Fruit fly (Drosophila melanogaster) whole organism, embryonic: ENCODE data around the gene CG15629.

Experiments
- Abd-B ChIP-seq: fragments of 200-800 bp; sonication (Bioruptor generic); optimal IDR thresholded peaks from 2 replicates; lab custom pipeline; 2018; ENCODE audit warnings: missing biosample characterization, mild to moderate bottlenecking, missing genetic modification characterization, moderate library complexity
- Adf1 ChIP-seq: fragments of 200-800 bp; sonication (Bioruptor generic); IDR thresholded peaks from 2 replicates; pipeline ENCODE4 v1.3.6; 2022; ENCODE audit warnings: missing biosample characterization, missing genetic modification characterization
- Awh ChIP-seq: fragments of 200-800 bp; sonication (Bioruptor generic); IDR thresholded peaks from 2 replicates; pipeline ENCODE4, ENCODE4 v1.3.6; 2022; ENCODE audit warnings: missing biosample characterization, missing genetic modification characterization
- B-H1 ChIP-seq: fragments of 200-800 bp; sonication (Bioruptor generic); IDR thresholded peaks from 3 replicates; pipeline ENCODE4 v1.3.6; 2022; ENCODE audit warnings: missing biosample characterization, missing genetic modification characterization
- C15 ChIP-seq: fragments of 200-800 bp; sonication (Bioruptor generic); IDR thresholded peaks from 3 replicates; pipeline ENCODE4 v1.3.6; 2022; ENCODE audit warnings: missing biosample characterization, missing genetic modification characterization
- CG10147 ChIP-seq: fragments of 200-800 bp; sonication (Bioruptor generic); optimal IDR thresholded peaks from 2 replicates; lab custom pipeline; 2019; ENCODE audit warnings: missing biosample characterization, mild to moderate bottlenecking, missing genetic modification characterization, moderate library complexity
- CG10209 ChIP-seq: fragments of 200-800 bp; sonication (Bioruptor generic); optimal IDR thresholded peaks from 3 replicates; lab custom pipeline; 2017; ENCODE audit warnings: missing biosample characterization, mild to moderate bottlenecking, missing genetic modification characterization, missing genetic modification reagents
- CG11456 ChIP-seq: fragments of 200-800 bp; sonication (Bioruptor generic); IDR thresholded peaks from 3 replicates; pipeline ENCODE4 v1.3.6; 2022; ENCODE audit warnings: missing biosample characterization, missing genetic modification characterization
- CG11560 ChIP-seq: fragments of 200-800 bp; sonication (Bioruptor generic); IDR thresholded peaks from 3 replicates; pipeline ENCODE4 v1.3.6; 2022; ENCODE audit warnings: missing biosample characterization, missing genetic modification characterization
- CG12236 ChIP-seq: fragments of 200-800 bp; sonication (Bioruptor generic); optimal IDR thresholded peaks from 2 replicates; lab custom pipeline; 2016; ENCODE audit warnings: missing biosample characterization, missing genetic modification characterization
- CG12299 ChIP-seq: fragments of 200-800 bp; sonication (Bioruptor generic); optimal IDR thresholded peaks from 2 replicates; lab custom pipeline; 2018; ENCODE audit warnings: missing biosample characterization, mild to moderate bottlenecking, missing genetic modification characterization
- CG13424 ChIP-seq: fragments of 200-800 bp; sonication (Bioruptor generic); optimal IDR thresholded peaks from 2 replicates; lab custom pipeline; 2019; ENCODE audit warnings: missing biosample characterization, mild to moderate bottlenecking, missing genetic modification characterization, moderate library complexity
- CG14014 ChIP-seq: fragments of 200-800 bp; sonication (Bioruptor generic); IDR thresholded peaks from 2 replicates; pipeline ENCODE4 v1.3.6; 2022; ENCODE audit warnings: missing biosample characterization, missing genetic modification characterization
- CG14441 ChIP-seq: fragments of 200-800 bp; sonication (Bioruptor generic); IDR thresholded peaks from 2 replicates; pipeline ENCODE4 v1.3.6; 2022; ENCODE audit warnings: missing biosample characterization, missing genetic modification characterization
- CG15601 ChIP-seq: fragments of 200-800 bp; sonication (Bioruptor generic); optimal IDR thresholded peaks from 3 replicates; lab custom pipeline; 2019; ENCODE audit warnings: missing biosample characterization, mild to moderate bottlenecking, missing genetic modification characterization, moderate library complexity
- CG16815 ChIP-seq: fragments of 200-800 bp; sonication (Bioruptor generic); optimal IDR thresholded peaks from 3 replicates; lab custom pipeline; 2017; ENCODE audit warnings: missing biosample characterization, mild to moderate bottlenecking, missing genetic modification characterization
- CG17385 ChIP-seq: fragments of 200-800 bp; sonication (Bioruptor generic); optimal IDR thresholded peaks from 3 replicates; lab custom pipeline; 2018; ENCODE audit warnings: missing biosample characterization, mild to moderate bottlenecking, missing genetic modification characterization
- CG2120 ChIP-seq: fragments of 200-800 bp; sonication (Bioruptor generic); optimal IDR thresholded peaks from 3 replicates; lab custom pipeline; 2016; ENCODE audit warnings: missing biosample characterization, missing genetic modification characterization
- CG2129 ChIP-seq: fragments of 200-800 bp; sonication (Bioruptor generic); IDR thresholded peaks from 2 replicates; pipeline ENCODE4 v1.3.6; 2022; ENCODE audit warnings: missing biosample characterization, missing genetic modification characterization; ENCODE audit not compliant: partially characterized antibody
- CG31224 ChIP-seq: fragments of 200-800 bp; sonication (Bioruptor generic); IDR thresholded peaks from 2 replicates; pipeline ENCODE4 v1.3.6; 2022; ENCODE audit warnings: missing biosample characterization, missing genetic modification characterization
- CG31365 ChIP-seq: fragments of 200-800 bp; sonication (Bioruptor generic); optimal IDR thresholded peaks from 2 replicates; lab custom pipeline; 2018; ENCODE audit warnings: missing biosample characterization, mild to moderate bottlenecking, missing genetic modification characterization
- CG34224 ChIP-seq: fragments of 200-800 bp; sonication (Bioruptor generic); IDR thresholded peaks from 3 replicates; pipeline ENCODE4 v1.3.6; 2022; ENCODE audit warnings: missing biosample characterization, missing genetic modification characterization; ENCODE audit not compliant: partially characterized antibody
- CG4360 ChIP-seq: fragments of 200-800 bp; sonication (Bioruptor generic); IDR thresholded peaks from 2 replicates; pipeline ENCODE4 v1.3.6; 2022; ENCODE audit warnings: missing biosample characterization, missing genetic modification characterization
- CG4404 ChIP-seq: fragments of 200-800 bp; sonication (Bioruptor generic); IDR thresholded peaks from 2 replicates; pipeline ENCODE4 v1.3.6; 2022; ENCODE audit warnings: missing biosample characterization, missing genetic modification characterization
- CG4617 ChIP-seq: fragments of 200-800 bp; sonication (Bioruptor generic); optimal IDR thresholded peaks from 3 replicates; lab custom pipeline; 2016; ENCODE audit warnings: missing biosample characterization, missing genetic modification characterization, borderline replicate concordance
- CG4854 ChIP-seq: fragments of 200-800 bp; sonication (Bioruptor generic); optimal IDR thresholded peaks from 2 replicates; lab custom pipeline; 2016; ENCODE audit warnings: missing biosample characterization, missing genetic modification characterization, inconsistent platforms
- CG6175 ChIP-seq: fragments of 200-800 bp; sonication (Bioruptor generic); IDR thresholded peaks from 3 replicates; pipeline ENCODE4 v1.3.6; 2022; ENCODE audit warnings: missing biosample characterization, missing genetic modification characterization
- CG6854 ChIP-seq: fragments of 200-800 bp; sonication (Bioruptor generic); optimal IDR thresholded peaks from 3 replicates; lab custom pipeline; 2017; ENCODE audit warnings: missing biosample characterization, mild to moderate bottlenecking, missing genetic modification characterization
- CG8388 ChIP-seq: fragments of 200-800 bp; sonication (Bioruptor generic); optimal IDR thresholded peaks from 2 replicates; lab custom pipeline; 2019; ENCODE audit warnings: missing biosample characterization, mild to moderate bottlenecking, missing genetic modification characterization, moderate library complexity
- Nf-YA ChIP-seq: fragments of 200-800 bp; sonication (Bioruptor generic); IDR thresholded peaks from 2 replicates; pipeline ENCODE4 v1.3.6; 2022; ENCODE audit warnings: missing biosample characterization, missing genetic modification characterization
- Stat92E ChIP-seq, 3 experiments: fragments of >200 bp in 2 of 3; fragments of 200-800 bp in 1 of 3; sonication (Bioruptor generic) in 1 of 3; optimal IDR thresholded peaks; 2 replicates each; lab custom pipeline; 2017 to 2019; ENCODE audit warnings: missing biosample characterization in 3 of 3, missing genetic modification characterization in 3 of 3, mild to moderate bottlenecking in 1 of 3, moderate library complexity in 1 of 3
- Xrp1 ChIP-seq: fragments of 200-800 bp; sonication (Bioruptor generic); IDR thresholded peaks from 2 replicates; pipeline ENCODE4 v1.3.6; 2022; ENCODE audit warnings: missing biosample characterization, missing genetic modification characterization
- ase ChIP-seq: fragments of 200-800 bp; sonication (Bioruptor generic); IDR thresholded peaks from 3 replicates; pipeline ENCODE4 v1.3.6; 2022; ENCODE audit warnings: missing biosample characterization, missing genetic modification characterization
- az2 ChIP-seq: fragments of 200-800 bp; sonication (Bioruptor generic); optimal IDR thresholded peaks from 3 replicates; lab custom pipeline; 2016; ENCODE audit warnings: missing biosample characterization, missing genetic modification characterization
- btn ChIP-seq: fragments of 200-800 bp; sonication (Bioruptor generic); optimal IDR thresholded peaks from 2 replicates; lab custom pipeline; 2016; ENCODE audit warnings: missing biosample characterization, missing genetic modification characterization
- caup ChIP-seq: fragments of 200-800 bp; sonication (Bioruptor generic); optimal IDR thresholded peaks from 3 replicates; lab custom pipeline; 2017; ENCODE audit warnings: missing biosample characterization, mild to moderate bottlenecking, missing genetic modification characterization, moderate library complexity; ENCODE audit not compliant: severe bottlenecking
- dan ChIP-seq: fragments of 200-800 bp; sonication (Bioruptor generic); IDR thresholded peaks from 2 replicates; pipeline ENCODE4 v1.3.6; 2022; ENCODE audit warnings: missing biosample characterization, missing genetic modification characterization
- gcm2 ChIP-seq: fragments of 200-800 bp; sonication (Bioruptor generic); optimal IDR thresholded peaks from 2 replicates; lab custom pipeline; 2016; ENCODE audit warnings: missing biosample characterization, missing genetic modification characterization
- gem ChIP-seq: fragments of 200-800 bp; sonication (Bioruptor generic); optimal IDR thresholded peaks from 2 replicates; lab custom pipeline; 2019; ENCODE audit warnings: missing biosample characterization, mild to moderate bottlenecking, missing genetic modification characterization, moderate library complexity
- gro ChIP-seq: fragments of 200-800 bp; sonication (Bioruptor generic); optimal IDR thresholded peaks from 2 replicates; lab custom pipeline; 2016; ENCODE audit warnings: missing biosample characterization, missing genetic modification characterization
- gsb-n ChIP-seq: fragments of 200-800 bp; sonication (Bioruptor generic); optimal IDR thresholded peaks from 3 replicates; lab custom pipeline; 2018; ENCODE audit warnings: missing biosample characterization, mild to moderate bottlenecking, missing genetic modification characterization
- jigr1 ChIP-seq: fragments of 200-800 bp; sonication (Bioruptor generic); IDR thresholded peaks from 3 replicates; pipeline ENCODE4 v1.3.6; 2022; ENCODE audit warnings: missing biosample characterization, missing genetic modification characterization
- jumu ChIP-seq: fragments of 200-800 bp; sonication (Bioruptor generic); optimal IDR thresholded peaks from 3 replicates; lab custom pipeline; 2016; ENCODE audit warnings: missing biosample characterization, missing genetic modification characterization
- nmo ChIP-seq: fragments of 200-800 bp; sonication (Bioruptor generic); optimal IDR thresholded peaks from 2 replicates; lab custom pipeline; 2018; ENCODE audit warnings: missing biosample characterization, mild to moderate bottlenecking, missing genetic modification characterization, moderate library complexity
- pan ChIP-seq, 4 experiments: fragments of >200 bp in 3 of 4; fragments of 200-800 bp in 1 of 4; sonication (Bioruptor generic) in 1 of 4; optimal IDR thresholded peaks in 3 of 4; IDR thresholded peaks in 1 of 4; 2 replicates each; pipeline versions ENCODE4 v1.3.6 to Lab custom; 2017 to 2022; ENCODE audit warnings: missing biosample characterization in 2 of 4, missing genetic modification characterization in 2 of 4, mixed read lengths in 1 of 4
- ro ChIP-seq: fragments of 200-800 bp; sonication (Bioruptor generic); IDR thresholded peaks from 2 replicates; pipeline ENCODE4 v1.3.6; 2022; ENCODE audit warnings: missing biosample characterization, missing genetic modification characterization
- sob ChIP-seq: fragments of 200-800 bp; sonication (Bioruptor generic); IDR thresholded peaks from 2 replicates; pipeline ENCODE4 v1.3.6; 2022; ENCODE audit warnings: missing biosample characterization, missing genetic modification characterization
- sug ChIP-seq: fragments of 200-800 bp; optimal IDR thresholded peaks from 2 replicates; lab custom pipeline; 2019; ENCODE audit warnings: missing biosample characterization, mild to moderate bottlenecking, missing genetic modification characterization, moderate library complexity
- tgo ChIP-seq: fragments of 200-800 bp; sonication (Bioruptor generic); IDR thresholded peaks from 3 replicates; pipeline ENCODE4 v1.3.6; 2022; ENCODE audit warnings: missing biosample characterization, missing genetic modification characterization
- tna ChIP-seq: fragments of 200-800 bp; sonication (Bioruptor generic); IDR thresholded peaks from 2 replicates; pipeline ENCODE4 v1.3.6; 2022; ENCODE audit warnings: missing biosample characterization, missing genetic modification characterization; ENCODE audit not compliant: partially characterized antibody

CG15629 gene

dm6 chr2L:4850356-4850755, 37.5 kb downstream of the CG15629 start, which contains the start of the genes mRpS2 and Mon1 (continued):
- TF ChIP-seq CG10209 (GFP tag; lab: Kevin White, UChicago) (peak; percentile 94), dan (GFP tag; lab: Robert Waterston, UW) (no peak), gsb-n (peak; percentile 94), B-H1 (GFP tag; lab: Robert Waterston, UW) (peak; percentile 96), nmo (GFP tag; lab: Kevin White, UChicago) (peak; percentile 94), ro (GFP tag; lab: Robert Waterston, UW) (peak; percentile 85), tgo (GFP tag; lab: Robert Waterston, UW) (peak; percentile 98), CG4854 (GFP tag; lab: Kevin White, UChicago) (peak; percentile 84), ase (GFP tag; lab: Robert Waterston, UW) (peak; percentile 97), gro (GFP tag; lab: Kevin White, UChicago) (peak; percentile 86), Awh (GFP tag; lab: Robert Waterston, UW) (peak; percentile 98), CG8388 (GFP tag; lab: Kevin White, UChicago) (peak; percentile 92), CG6175 (GFP tag; lab: Robert Waterston, UW) (peak; percentile 93), CG11560 (tag; lab: Robert Waterston, UW) (peak; percentile 80), btn (no peak), CG12299 (peak; percentile 91), Adf1 (GFP tag; lab: Robert Waterston, UW) (peak; percentile 78), CG10147 (GFP tag; lab: Kevin White, UChicago) (peak; percentile 91), CG13424 (peak; percentile 97), CG6854 (GFP tag; lab: Kevin White, UChicago) (peak; percentile 76), Stat92E (GFP tag; optimal IDR thresholded peaks at IDR 0.05; lab: Kevin White, UChicago) (no peak), CG4617 (GFP tag; lab: Kevin White, UChicago) (peak; percentile 93), CG2120 (peak; percentile 95), CG34224 (GFP tag; lab: Robert Waterston, UW) (peak; percentile 23; the same call in 2 of the 3 replicates), Abd-B (GFP tag; lab: Kevin White, UChicago) (peak; percentile 93), CG4404 (GFP tag; lab: Robert Waterston, UW) (peak; percentile 85), Nf-YA (GFP tag; lab: Robert Waterston, UW) (peak; percentile 88), C15 (GFP tag; lab: Robert Waterston, UW) (peak; percentile 88), CG11456 (peak; percentile 97), CG31224 (peak; percentile 95), jigr1 (GFP tag; lab: Robert Waterston, UW) (peak; percentile 77), gem (peak; percentile 99), CG14441 (GFP tag; lab: Robert Waterston, UW) (peak; percentile 97), sob (peak; percentile 98), CG2129 (GFP tag; lab: Robert Waterston, UW) (no peak), caup (GFP tag; lab: Kevin White, UChicago) (peak; percentile 94), gcm2 (GFP tag; lab: Kevin White, UChicago) (peak; percentile 58), CG12236 (GFP tag; lab: Kevin White, UChicago) (no peak), pan (optimal IDR thresholded peaks at IDR 0.05; lab: Kevin White, UChicago) (no peak), pan (GFP tag; optimal IDR thresholded peaks at IDR 0.05 in 1 of 2, IDR thresholded peaks at IDR 0.05 in 1 of 2) (peak in 1 of 2 experiments; percentile 99), jumu (GFP tag; lab: Kevin White, UChicago) (peak; percentile 60), CG17385 (GFP tag; lab: Kevin White, UChicago) (peak; percentile 98), sug (peak; percentile 91), CG16815 (GFP tag; lab: Kevin White, UChicago) (peak; percentile 83), Xrp1 (GFP tag; lab: Robert Waterston, UW) (peak; percentile 98), tna (GFP tag; lab: Robert Waterston, UW) (no peak), CG4360 (peak; percentile 74), CG15601 (tag; lab: Kevin White, UChicago) (peak; percentile 88), CG31365 (tag; lab: Kevin White, UChicago) (peak; percentile 48), CG14014 (GFP tag; lab: Robert Waterston, UW) (peak; percentile 97), az2 (peak; percentile 95)
